Worm (Caenorhabditis elegans): ENCODE data around the gene F23D12.10.

Gene F23D12.10

ce11 chrX:14415641-14416040 lies at the start of gene F23D12.10:
TSS of gene F23D12.10 (minus strand) at chrX:14415741.
- TF ChIP-seq hmg-1.2 (GFP tag; IDR thresholded peaks at IDR 0.05) (no peak), attf-5 (GFP tag; optimal IDR thresholded peaks at IDR 0.05) (no peak), F57A8.1 (GFP tag; optimal IDR thresholded peaks at IDR 0.05) (no peak), lin-54 (GFP tag; optimal IDR thresholded peaks at IDR 0.05) (no peak), lag-1 (GFP tag; IDR thresholded peaks at IDR 0.05) (no peak), Y53F4B.3 (GFP tag; IDR thresholded peaks at IDR 0.05) (no peak), lin-40 (tag; optimal IDR thresholded peaks at IDR 0.05) (no peak), dox-1 (GFP tag; IDR thresholded peaks at IDR 0.05) (no peak), tbp1 (GFP tag; optimal IDR thresholded peaks at IDR 0.05) (no peak), dpff-1 (tag; optimal IDR thresholded peaks at IDR 0.05) (no peak), F22D6.2 (tag; optimal IDR thresholded peaks at IDR 0.05) (no peak), ztf-3 (GFP tag; optimal IDR thresholded peaks at IDR 0.05) (no peak), madf-6 (GFP tag; IDR thresholded peaks at IDR 0.05) (no peak), F49E8.2 (tag; optimal IDR thresholded peaks at IDR 0.05; ENCODE audit: insufficient read depth) (no peak), mxl-1 (tag; optimal IDR thresholded peaks at IDR 0.05) (no peak), rpc-1 (optimal IDR thresholded peaks at IDR 0.05) (no peak), rpc-1 (tag; optimal IDR thresholded peaks at IDR 0.05) (no peak), ccch-3 (GFP tag; optimal IDR thresholded peaks at IDR 0.05) (no peak), attf-6 (GFP tag; IDR thresholded peaks at IDR 0.05) (no peak), sptf-2 (GFP tag; optimal IDR thresholded peaks at IDR 0.05) (no peak)

DNA sequence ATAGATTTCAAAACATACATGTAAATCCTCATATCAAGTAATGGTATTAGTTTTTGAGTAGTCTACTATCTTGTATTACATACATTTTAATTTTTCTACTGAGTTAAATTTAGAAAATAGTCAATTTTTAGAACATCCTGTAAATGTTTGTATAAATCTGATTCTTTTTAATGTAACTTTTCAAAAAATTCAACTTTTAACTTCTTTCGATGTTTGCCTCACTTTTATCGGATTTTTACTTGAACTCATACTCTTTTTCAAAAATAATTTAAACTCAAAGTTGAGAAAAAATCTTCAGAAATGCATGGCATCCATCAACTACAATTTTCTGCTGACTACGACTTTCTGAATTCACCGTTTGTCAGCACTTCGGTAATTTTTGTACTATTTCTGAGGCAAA lies 49.0 kb upstream of the F23D12.10 start, which contains the start of gene M163.7:
Gene M163.7, plus strand, starts transcription at position 301 of the 400 bp plus-strand sequence.
- no peak for TF ChIP-seq tbp1 (GFP tag; optimal IDR thresholded peaks at IDR 0.05)

- TF ChIP-seq bed-2 (GFP tag; IDR thresholded peaks at IDR 0.05) (no peak), tlf-1 (GFP tag; optimal IDR thresholded peaks at IDR 0.05) (no peak), zim-3 (tag; optimal IDR thresholded peaks at IDR 0.05) (no peak), mel-28 (tag; optimal IDR thresholded peaks at IDR 0.05; ENCODE audit: borderline replicate concordance) (no peak), hrde-1 (tag; optimal IDR thresholded peaks at IDR 0.05; ENCODE audit: borderline replicate concordance) (no peak), F10E7.11 (tag; optimal IDR thresholded peaks at IDR 0.05) (no peak), Y95B8A.8 (GFP tag; IDR thresholded peaks at IDR 0.05) (no peak), lsy-27 (tag; optimal IDR thresholded peaks at IDR 0.05; ENCODE audit: borderline replicate concordance, insufficient read depth) (no peak), athp-1 (tag; optimal IDR thresholded peaks at IDR 0.05) (no peak), B0261.1 (tag; optimal IDR thresholded peaks at IDR 0.05) (no peak), nhr-27 (tag; optimal IDR thresholded peaks at IDR 0.05) (no peak), sptf-2 (GFP tag; optimal IDR thresholded peaks at IDR 0.05) (no peak), ZK185.1 (tag; optimal IDR thresholded peaks at IDR 0.05; ENCODE audit: poor library complexity, severe bottlenecking) (no peak), ceh-79 (tag; optimal IDR thresholded peaks at IDR 0.05) (no peak), repo-1 (tag; optimal IDR thresholded peaks at IDR 0.05) (no peak), ceh-100 (GFP tag; IDR thresholded peaks at IDR 0.05) (no peak), F33H1.4 (GFP tag; IDR thresholded peaks at IDR 0.05) (no peak), let-607 (tag; optimal IDR thresholded peaks at IDR 0.05) (no peak), hlh-12 (tag; optimal IDR thresholded peaks at IDR 0.05) (no peak), chd-7 (tag; optimal IDR thresholded peaks at IDR 0.05) (no peak)
Measured at ce11 chrX:14460412-14460811, 44.9 kb upstream of the F23D12.10 start, which contains the start of gene Y66C5A.2. TSS of gene Y66C5A.2 (plus strand) at chrX:14460712.

Measured in whole organism, young adult.